Worm (Caenorhabditis elegans) whole organism, mixed stage, embryonic: ENCODE data around the gene fipr-15.

Experiments
- ces-1 ChIP-seq: fragments of 150-350 bp; optimal IDR thresholded peaks from 2 replicates; lab custom pipeline; 2014; ENCODE audit warnings: missing biosample characterization, missing genetic modification reagents, missing genetic modification characterization
- elt-3 ChIP-seq: fragments of 150-350 bp; optimal IDR thresholded peaks from 2 replicates; lab custom pipeline; 2014; ENCODE audit warnings: missing biosample characterization, missing genetic modification characterization
- lin-13 ChIP-seq: fragments of 150-350 bp; optimal IDR thresholded peaks from 2 replicates; lab custom pipeline; 2014; ENCODE audit warnings: missing biosample characterization, missing genetic modification characterization
- lsy-2 ChIP-seq: fragments of 150-350 bp; optimal IDR thresholded peaks from 2 replicates; lab custom pipeline; 2014; ENCODE audit warnings: missing biosample characterization, missing genetic modification characterization
- mep-1 ChIP-seq: fragments of 150-350 bp; optimal IDR thresholded peaks from 2 replicates; lab custom pipeline; 2017; ENCODE audit warnings: missing biosample characterization, missing genetic modification reagents, missing genetic modification characterization, inconsistent platforms
- nhr-237 ChIP-seq: fragments of 150-350 bp; optimal IDR thresholded peaks from 2 replicates; lab custom pipeline; 2014; ENCODE audit warnings: missing biosample characterization, missing genetic modification characterization
- nhr-28 ChIP-seq: fragments of 150-350 bp; optimal IDR thresholded peaks from 2 replicates; lab custom pipeline; 2014; ENCODE audit warnings: missing biosample characterization, missing genetic modification characterization
- sem-2 ChIP-seq: fragments of 200-800 bp; sonication (Bioruptor generic); optimal IDR thresholded peaks from 2 replicates; lab custom pipeline; 2018; ENCODE audit warnings: mild to moderate bottlenecking, missing genetic modification characterization, missing compliant biosample characterization
- snpc-4 ChIP-seq: fragments of 150-350 bp; optimal IDR thresholded peaks from 2 replicates; lab custom pipeline; 2014; ENCODE audit warnings: missing biosample characterization, missing genetic modification characterization
- sptf-1 ChIP-seq: sonication (generic microtip); optimal IDR thresholded peaks from 2 replicates; lab custom pipeline; 2017; ENCODE audit warnings: mild to moderate bottlenecking, missing genetic modification characterization, moderate library complexity, missing compliant biosample characterization
- tbx-8 ChIP-seq: fragments of 200-800 bp; sonication (Bioruptor generic); optimal IDR thresholded peaks from 2 replicates; lab custom pipeline; 2018; ENCODE audit warnings: mild to moderate bottlenecking, missing genetic modification characterization, moderate library complexity, missing compliant biosample characterization
- unc-39 ChIP-seq: fragments of 150-350 bp; optimal IDR thresholded peaks from 2 replicates; lab custom pipeline; 2014; ENCODE audit warnings: missing biosample characterization, missing genetic modification characterization
- unc-62 ChIP-seq: fragments of 150-350 bp; optimal IDR thresholded peaks from 2 replicates; lab custom pipeline; 2014; ENCODE audit warnings: missing biosample characterization, missing genetic modification reagents, missing genetic modification characterization
- ztf-11 ChIP-seq: fragments of 150-350 bp; optimal IDR thresholded peaks from 2 replicates; lab custom pipeline; 2014; ENCODE audit warnings: missing biosample characterization, missing genetic modification characterization

DNA sequence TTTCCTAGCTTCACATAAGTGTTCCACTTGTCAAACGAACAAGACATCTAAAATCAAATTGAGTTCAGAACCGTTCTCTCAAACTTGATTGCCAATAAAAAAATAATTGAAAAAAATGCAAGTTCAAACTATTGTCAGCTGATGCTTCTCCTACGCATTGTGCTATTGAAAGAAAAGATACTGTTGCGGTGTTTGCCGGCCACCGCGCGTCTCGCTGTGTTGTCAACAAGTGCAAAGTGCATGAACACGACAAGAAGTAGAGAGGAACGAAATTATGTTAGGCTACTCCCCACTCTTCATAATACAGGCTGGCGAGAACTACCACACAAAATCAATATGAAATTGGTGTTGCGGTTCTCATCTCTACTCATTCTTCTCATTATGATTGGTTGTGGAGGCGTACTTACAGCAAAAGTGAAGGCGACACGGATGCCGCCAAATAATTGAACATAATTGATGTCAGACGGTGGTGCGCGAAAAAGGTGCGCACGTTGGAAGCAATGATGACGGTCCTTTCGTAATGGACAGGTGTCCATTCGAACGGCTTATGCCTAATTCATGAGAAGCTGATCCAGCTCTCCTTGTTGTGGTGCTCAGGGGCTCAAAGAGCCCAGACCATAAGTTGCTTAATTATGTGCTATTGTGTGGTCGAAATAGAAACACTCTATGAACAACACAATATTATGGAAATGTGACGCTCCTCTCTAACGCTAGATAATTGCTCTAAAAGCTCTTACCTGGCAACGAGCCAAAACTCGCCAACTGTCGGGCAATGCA lies 12.8 kb upstream of the fipr-15 start:
- TF ChIP-seq sem-2 (GFP tag; lab: Kevin White, UChicago) (no peak), elt-3 (no peak), unc-62 (GFP tag; lab: Kevin White, UChicago) (no peak), nhr-28 (tag; lab: Kevin White, UChicago) (no peak), mep-1 (tag; lab: Kevin White, UChicago) (no peak), lsy-2 (tag; lab: Kevin White, UChicago) (no peak), ces-1 (peak; percentile 18), unc-39 (tag; lab: Kevin White, UChicago) (no peak), sptf-1 (tag; lab: Kevin White, UChicago) (no peak), snpc-4 (tag; lab: Kevin White, UChicago) (no peak), lin-13 (no peak), ztf-11 (tag; lab: Kevin White, UChicago) (no peak), tbx-8 (GFP tag; lab: Kevin White, UChicago) (no peak), nhr-237 (tag; lab: Kevin White, UChicago) (no peak)
